Worm (Caenorhabditis elegans) whole organism, early embryonic: ENCODE measurements around the gene C08F8.15.

Source experiments
- B0310.2 ChIP-seq: sonication (generic microtip); optimal IDR thresholded peaks from 2 replicates; lab custom pipeline; 2016; ENCODE audit warnings: mild to moderate bottlenecking, missing genetic modification characterization, missing compliant biosample characterization
- F13C5.2 ChIP-seq: sonication (generic microtip); optimal IDR thresholded peaks from 2 replicates; lab custom pipeline; 2017; ENCODE audit warnings: mild to moderate bottlenecking, missing genetic modification characterization, inconsistent platforms, missing compliant biosample characterization
- ama-1 ChIP-seq: fragments of 150-350 bp; optimal IDR thresholded peaks from 2 replicates; lab custom pipeline; 2014
- ceh-13 ChIP-seq: fragments of 200-800 bp; sonication (Bioruptor generic); optimal IDR thresholded peaks from 2 replicates; lab custom pipeline; 2018; ENCODE audit warnings: mild to moderate bottlenecking, missing genetic modification characterization, missing compliant biosample characterization
- sea-1 ChIP-seq: fragments of 200-800 bp; sonication (Bioruptor generic); conservative IDR thresholded peaks from 2 replicates; pipeline ENCODE4 v1.3.6; 2022; ENCODE audit warnings: missing genetic modification characterization, missing compliant biosample characterization
- tbx-11 ChIP-seq: fragments of 200-800 bp; sonication (Bioruptor generic); IDR thresholded peaks from 2 replicates; pipeline ENCODE4 v1.3.6; 2022; ENCODE audit warnings: missing genetic modification characterization, missing compliant biosample characterization
- tbx-37 ChIP-seq: fragments of 200-800 bp; sonication (Bioruptor generic); conservative IDR thresholded peaks from 2 replicates; pipeline ENCODE4 v1.3.6; 2022; ENCODE audit warnings: missing genetic modification reagents, missing genetic modification characterization, missing compliant biosample characterization

The C08F8.15 gene

ce11 chrIV:11109771-11110170 lies 50.8 kb downstream of the C08F8.15 start, which contains the start of gene pigk-1:
TSS of gene pigk-1 (minus strand) at chrIV:11110018.
- TF ChIP-seq sea-1 (GFP tag; lab: Robert Waterston, UW): no peak
- no peak for TF ChIP-seq ceh-13 (GFP tag; lab: Kevin White, UChicago)
- no peak for TF ChIP-seq B0310.2 (tag; lab: Kevin White, UChicago)
- no peak for TF ChIP-seq F13C5.2 (tag; lab: Kevin White, UChicago)
- TF ChIP-seq tbx-37 (GFP tag; lab: Robert Waterston, UW): no peak
- TF ChIP-seq ama-1 (lab: Kevin White, UChicago): no peak
- no peak for TF ChIP-seq tbx-11 (GFP tag; lab: Robert Waterston, UW)
